Fruit fly (Drosophila melanogaster) whole organism, prepupa: ENCODE data around the gene CG7650.

Experiments used
- CG10669 ChIP-seq: fragments of 200-800 bp; sonication (Bioruptor generic); optimal IDR thresholded peaks from 3 replicates; lab custom pipeline; 2018; ENCODE audit warnings: missing biosample characterization, mild to moderate bottlenecking, missing genetic modification characterization, moderate library complexity
- CG11902 ChIP-seq: fragments of 200-800 bp; sonication (Bioruptor generic); optimal IDR thresholded peaks from 3 replicates; lab custom pipeline; 2016; ENCODE audit warnings: missing biosample characterization, missing genetic modification characterization
- CG15336 ChIP-seq: fragments of 200-800 bp; sonication (Bioruptor generic); IDR thresholded peaks from 2 replicates; pipeline ENCODE4 v1.3.6; 2022; ENCODE audit warnings: missing biosample characterization, missing genetic modification characterization
- CG1621 ChIP-seq: fragments of 200-800 bp; sonication (Bioruptor generic); optimal IDR thresholded peaks from 3 replicates; lab custom pipeline; 2018; ENCODE audit warnings: missing biosample characterization, mild to moderate bottlenecking, missing genetic modification characterization
- CG16779 ChIP-seq: fragments of 200-800 bp; sonication (Bioruptor generic); optimal IDR thresholded peaks from 3 replicates; lab custom pipeline; 2017; ENCODE audit warnings: missing biosample characterization, mild to moderate bottlenecking, missing genetic modification characterization
- CG31627 ChIP-seq: fragments of 200-800 bp; sonication (Bioruptor generic); optimal IDR thresholded peaks from 3 replicates; lab custom pipeline; 2016; ENCODE audit warnings: missing biosample characterization, missing genetic modification characterization
- CG34406 ChIP-seq: fragments of 200-800 bp; sonication (Bioruptor generic); optimal IDR thresholded peaks from 3 replicates; lab custom pipeline; 2016; ENCODE audit warnings: missing biosample characterization, missing genetic modification characterization
- CG4318 ChIP-seq: fragments of 200-800 bp; sonication (Bioruptor generic); optimal IDR thresholded peaks from 3 replicates; lab custom pipeline; 2017; ENCODE audit warnings: missing biosample characterization, mild to moderate bottlenecking, missing genetic modification characterization
- CG6792 ChIP-seq: fragments of 200-800 bp; sonication (Bioruptor generic); optimal IDR thresholded peaks from 3 replicates; lab custom pipeline; 2016; ENCODE audit warnings: missing biosample characterization, missing genetic modification characterization
- CG6808 ChIP-seq: fragments of 200-800 bp; sonication (Bioruptor generic); optimal IDR thresholded peaks from 3 replicates; lab custom pipeline; 2017; ENCODE audit warnings: missing biosample characterization, missing genetic modification characterization, mild to moderate bottlenecking, moderate library complexity, missing genetic modification reagents
- CG6854 ChIP-seq: fragments of 200-800 bp; sonication (Bioruptor generic); optimal IDR thresholded peaks from 2 replicates; lab custom pipeline; 2017; ENCODE audit warnings: missing biosample characterization, mild to moderate bottlenecking, missing genetic modification characterization
- CG8119 ChIP-seq: fragments of 200-800 bp; sonication (Bioruptor generic); IDR thresholded peaks from 3 replicates; pipeline ENCODE4 v1.3.6; 2022; ENCODE audit warnings: missing biosample characterization, missing genetic modification characterization
- CG8319 ChIP-seq: fragments of 200-800 bp; sonication (Bioruptor generic); optimal IDR thresholded peaks from 3 replicates; lab custom pipeline; 2016; ENCODE audit warnings: missing biosample characterization, missing genetic modification characterization
- CG8632 ChIP-seq: fragments of 200-800 bp; sonication (Bioruptor generic); optimal IDR thresholded peaks from 3 replicates; lab custom pipeline; 2016; ENCODE audit warnings: missing biosample characterization, missing genetic modification characterization
- CG9139 ChIP-seq: fragments of 200-800 bp; sonication (Bioruptor generic); optimal IDR thresholded peaks from 3 replicates; lab custom pipeline; 2017; ENCODE audit warnings: missing biosample characterization, mild to moderate bottlenecking, missing genetic modification characterization
- Eip75B ChIP-seq: fragments of 200-800 bp; sonication (Bioruptor generic); optimal IDR thresholded peaks from 3 replicates; lab custom pipeline; 2016; ENCODE audit warnings: missing biosample characterization, missing genetic modification characterization
- Eip78C ChIP-seq: fragments of 200-800 bp; sonication (Bioruptor generic); peaks from one replicate; lab custom pipeline; 2016; ENCODE audit warnings: missing biosample characterization, missing genetic modification characterization
- Eip93F ChIP-seq: fragments of 200-800 bp; sonication (Bioruptor generic); optimal IDR thresholded peaks from 2 replicates; lab custom pipeline; 2016; ENCODE audit warnings: missing biosample characterization, mild to moderate bottlenecking, missing genetic modification characterization
- Ets96B ChIP-seq: fragments of 200-800 bp; optimal IDR thresholded peaks from 2 replicates; lab custom pipeline; 2019; ENCODE audit warnings: missing biosample characterization, mild to moderate bottlenecking, missing genetic modification characterization, moderate library complexity
- Gug ChIP-seq: fragments of 200-800 bp; sonication (Bioruptor generic); IDR thresholded peaks from 2 replicates; pipeline ENCODE4 v1.3.6; 2022; ENCODE audit warnings: missing biosample characterization, missing genetic modification characterization
- Hr38 ChIP-seq: sonication (Bioruptor generic); optimal IDR thresholded peaks from 2 replicates; lab custom pipeline; 2016; ENCODE audit warnings: missing biosample characterization, missing genetic modification characterization
- Hr39 ChIP-seq: fragments of 200-800 bp; sonication (Bioruptor generic); optimal IDR thresholded peaks from 2 replicates; lab custom pipeline; 2016; ENCODE audit warnings: missing biosample characterization, missing genetic modification characterization
- Hr4 ChIP-seq: fragments of 200-800 bp; sonication (Bioruptor generic); optimal IDR thresholded peaks from 3 replicates; lab custom pipeline; 2016; ENCODE audit warnings: missing biosample characterization, missing genetic modification characterization
- OdsH ChIP-seq: fragments of 200-800 bp; sonication (Bioruptor generic); optimal IDR thresholded peaks from 3 replicates; lab custom pipeline; 2016; ENCODE audit warnings: missing biosample characterization, missing genetic modification characterization
- Sox102F ChIP-seq: fragments of 200-800 bp; sonication (Bioruptor generic); optimal IDR thresholded peaks from 2 replicates; lab custom pipeline; 2016; ENCODE audit warnings: missing biosample characterization, mild to moderate bottlenecking, missing genetic modification characterization
- Sox14 ChIP-seq: fragments of 200-800 bp; sonication (Bioruptor generic); optimal IDR thresholded peaks from 3 replicates; lab custom pipeline; 2016; ENCODE audit warnings: missing biosample characterization, missing genetic modification characterization
- Sox15 ChIP-seq: fragments of 200-800 bp; sonication (Bioruptor generic); optimal IDR thresholded peaks from 3 replicates; lab custom pipeline; 2016; ENCODE audit warnings: missing biosample characterization, missing genetic modification characterization
- acj6 ChIP-seq: fragments of 200-800 bp; sonication (Bioruptor generic); optimal IDR thresholded peaks from 3 replicates; lab custom pipeline; 2016; ENCODE audit warnings: missing biosample characterization, missing genetic modification characterization
- dac ChIP-seq: fragments of 200-800 bp; sonication (Bioruptor generic); optimal IDR thresholded peaks from 2 replicates; lab custom pipeline; 2017; ENCODE audit warnings: missing biosample characterization, mild to moderate bottlenecking, missing genetic modification characterization
- dsx ChIP-seq: fragments of 200-800 bp; optimal IDR thresholded peaks from 3 replicates; lab custom pipeline; 2019; ENCODE audit warnings: missing biosample characterization, mild to moderate bottlenecking, missing genetic modification characterization, moderate library complexity; ENCODE audit not compliant: poor library complexity, severe bottlenecking
- eg ChIP-seq: fragments of 200-800 bp; sonication (Bioruptor generic); IDR thresholded peaks from 3 replicates; pipeline ENCODE4 v1.3.6; 2022; ENCODE audit warnings: missing biosample characterization, missing genetic modification characterization
- fd85E ChIP-seq: fragments of 200-800 bp; sonication (Bioruptor generic); optimal IDR thresholded peaks from 3 replicates; lab custom pipeline; 2016; ENCODE audit warnings: missing biosample characterization, missing genetic modification characterization
- fkh ChIP-seq: fragments of 200-800 bp; sonication (Bioruptor generic); optimal IDR thresholded peaks from 3 replicates; lab custom pipeline; 2017; ENCODE audit warnings: missing biosample characterization, mild to moderate bottlenecking, missing genetic modification characterization, moderate library complexity
- net ChIP-seq: fragments of 200-800 bp; sonication (Bioruptor generic); optimal IDR thresholded peaks from 3 replicates; lab custom pipeline; 2016; ENCODE audit warnings: missing biosample characterization, missing genetic modification characterization
- pdm3 ChIP-seq: fragments of 200-800 bp; sonication (Bioruptor generic); optimal IDR thresholded peaks from 3 replicates; lab custom pipeline; 2016; ENCODE audit warnings: missing biosample characterization, missing genetic modification characterization
- spab ChIP-seq: fragments of 200-800 bp; sonication (Bioruptor generic); optimal IDR thresholded peaks from 2 replicates; lab custom pipeline; 2017; ENCODE audit warnings: missing biosample characterization, mild to moderate bottlenecking, missing genetic modification characterization, missing genetic modification reagents
- ss ChIP-seq, 2 experiments: fragments of 200-800 bp; sonication (Bioruptor generic); optimal IDR thresholded peaks; 2 replicates in 1 of 2; 3 replicates in 1 of 2; lab custom pipeline; 2017 to 2018; ENCODE audit warnings: mild to moderate bottlenecking in 2 of 2, missing biosample characterization in 2 of 2, missing genetic modification characterization in 2 of 2, moderate library complexity in 1 of 2
- svp ChIP-seq: fragments of 200-800 bp; sonication (Bioruptor generic); peaks from one replicate; lab custom pipeline; 2016; ENCODE audit warnings: missing biosample characterization, missing genetic modification characterization
- topi ChIP-seq: fragments of 200-800 bp; sonication (Bioruptor generic); optimal IDR thresholded peaks from 3 replicates; lab custom pipeline; 2016; ENCODE audit warnings: missing biosample characterization, missing genetic modification characterization

Gene CG7650

dm6 chr3L:15650552-15650951 is 40.4 kb upstream of the CG7650 start, which contains the start of gene CG43084:
Gene CG43084 (plus strand): TSS chr3L:15650852.
- no peak for TF ChIP-seq Ets96B (tag; lab: Kevin White, UChicago)
- no peak for TF ChIP-seq spab (GFP tag; lab: Kevin White, UChicago)
- no peak for TF ChIP-seq ss (GFP tag; optimal IDR thresholded peaks at IDR 0.05; lab: Kevin White, UChicago)
- no peak for TF ChIP-seq acj6 (GFP tag; lab: Kevin White, UChicago)
- no peak for TF ChIP-seq CG8119 (GFP tag; lab: Robert Waterston, UW)
- no peak for TF ChIP-seq dsx
- no peak for TF ChIP-seq Sox15 (GFP tag; lab: Kevin White, UChicago)
- no peak for TF ChIP-seq CG8632 (GFP tag; lab: Kevin White, UChicago)
- no peak for TF ChIP-seq Hr39 (GFP tag; lab: Kevin White, UChicago)
- TF ChIP-seq Hr38 (GFP tag; lab: Kevin White, UChicago) = no peak

- no peak for TF ChIP-seq Ets96B (tag; lab: Kevin White, UChicago)
- TF ChIP-seq CG34406 (GFP tag; lab: Kevin White, UChicago) = no peak
- no peak for TF ChIP-seq Eip93F (GFP tag; lab: Kevin White, UChicago)
- TF ChIP-seq Sox14 (GFP tag; lab: Kevin White, UChicago) = no peak
- TF ChIP-seq pdm3 (GFP tag; lab: Kevin White, UChicago) = no peak
Measured at dm6 chr3L:15649561-15649960, 39.4 kb upstream of the CG7650 start, which contains the start of the genes Eig71Ea and Eig71Eb. Gene Eig71Ea (minus strand): TSS chr3L:15649661. Gene Eig71Eb (plus strand): TSS chr3L:15649936.

dm6 chr3L:15647712-15648621 is 37.8 kb upstream of the CG7650 start, which contains the start of the genes comm3 and CG43083:
Gene comm3 (minus strand): TSS chr3L:15647762.
Gene CG43083 (plus strand): TSS chr3L:15648571.
- TF ChIP-seq Eip78C (peak; percentile 53), Eip75B (GFP tag; lab: Kevin White, UChicago) (no peak), fkh (GFP tag; lab: Kevin White, UChicago) (peak; percentile 73)
- TF ChIP-seq, all 60 proteins: peak for 2

- peak; percentile 3 for TF ChIP-seq Hr4 (GFP tag; lab: Kevin White, UChicago)
- TF ChIP-seq svp (GFP tag; lab: Kevin White, UChicago) = peak; percentile 34
- TF ChIP-seq CG6808 (GFP tag; lab: Kevin White, UChicago) = no peak
- peak; percentile 24 for TF ChIP-seq Eip78C
- no peak for TF ChIP-seq CG10669 (GFP tag; lab: Kevin White, UChicago)
- 0 out of 3 replicates have a peak, but pooled peaks have one; percentile 14 for TF ChIP-seq CG8119 (GFP tag; lab: Robert Waterston, UW)
Measured at dm6 chr3L:15646182-15646581, 36.0 kb upstream of the CG7650 start.

- TF ChIP-seq CG6792 (GFP tag; lab: Kevin White, UChicago) (peak; percentile 45), Sox15 (GFP tag; lab: Kevin White, UChicago) (no peak), CG8319 (GFP tag; lab: Kevin White, UChicago) (peak; percentile 37), Hr39 (GFP tag; lab: Kevin White, UChicago) (peak; percentile 18), Eip75B (GFP tag; lab: Kevin White, UChicago) (peak; percentile 52), CG11902 (peak; percentile 31), OdsH (GFP tag; lab: Kevin White, UChicago) (peak; percentile 34), CG1621 (peak; percentile 3), CG4318 (peak; percentile 14), eg (GFP tag; lab: Robert Waterston, UW) (no peak), topi (peak; percentile 64), CG16779 (no peak), CG9139 (GFP tag; lab: Kevin White, UChicago) (no peak), Hr38 (GFP tag; lab: Kevin White, UChicago) (no peak), Sox102F (GFP tag; lab: Kevin White, UChicago) (peak; percentile 53), CG8119 (GFP tag; lab: Robert Waterston, UW) (peak; percentile 38; the same call in 1 of the 3 replicates), Sox14 (GFP tag; lab: Kevin White, UChicago) (peak; percentile 64), CG15336 (GFP tag; lab: Robert Waterston, UW) (0 out of 2 replicates have a peak, but pooled peaks have one; percentile 27), fd85E (GFP tag; lab: Kevin White, UChicago) (no peak), Eip93F (GFP tag; lab: Kevin White, UChicago) (no peak), net (peak; percentile 5), CG6854 (GFP tag; lab: Kevin White, UChicago) (no peak), CG31627 (GFP tag; lab: Kevin White, UChicago) (peak; percentile 38), Hr4 (GFP tag; lab: Kevin White, UChicago) (no peak), CG34406 (GFP tag; lab: Kevin White, UChicago) (peak; percentile 23), Gug (GFP tag; lab: Robert Waterston, UW) (0 out of 2 replicates have a peak, but pooled peaks have one; percentile 21), dac (GFP tag; lab: Kevin White, UChicago) (peak; percentile 29), Ets96B (tag; lab: Kevin White, UChicago) (peak; percentile 50)
Measured at dm6 chr3L:15641590-15642019, 31.4 kb upstream of the CG7650 start.
